Worm (Caenorhabditis elegans) whole organism, mixed stage, embryonic: ENCODE data around the gene nhr-71.
A peak's percentile ranks its signal among the peaks of the same experiment; 100 is the strongest.

ENCODE experiments used
- elt-1 ChIP-seq: sonication (generic microtip); optimal IDR thresholded peaks from 2 replicates; lab custom pipeline; 2017; ENCODE audit warnings: missing genetic modification characterization, mild to moderate bottlenecking, missing compliant biosample characterization, antibody characterized with exemption, moderate library complexity, borderline replicate concordance; ENCODE audit not compliant: insufficient read depth
- flh-1 ChIP-seq: fragments of 200-800 bp; sonication (Bioruptor generic); optimal IDR thresholded peaks from 2 replicates; lab custom pipeline; 2018; ENCODE audit warnings: mild to moderate bottlenecking, missing genetic modification characterization, moderate library complexity, missing compliant biosample characterization
- mep-1 ChIP-seq: fragments of 150-350 bp; optimal IDR thresholded peaks from 2 replicates; lab custom pipeline; 2017; ENCODE audit warnings: missing biosample characterization, missing genetic modification reagents, missing genetic modification characterization, inconsistent platforms
- nhr-28 ChIP-seq: fragments of 150-350 bp; optimal IDR thresholded peaks from 2 replicates; lab custom pipeline; 2014; ENCODE audit warnings: missing biosample characterization, missing genetic modification characterization

DNA sequence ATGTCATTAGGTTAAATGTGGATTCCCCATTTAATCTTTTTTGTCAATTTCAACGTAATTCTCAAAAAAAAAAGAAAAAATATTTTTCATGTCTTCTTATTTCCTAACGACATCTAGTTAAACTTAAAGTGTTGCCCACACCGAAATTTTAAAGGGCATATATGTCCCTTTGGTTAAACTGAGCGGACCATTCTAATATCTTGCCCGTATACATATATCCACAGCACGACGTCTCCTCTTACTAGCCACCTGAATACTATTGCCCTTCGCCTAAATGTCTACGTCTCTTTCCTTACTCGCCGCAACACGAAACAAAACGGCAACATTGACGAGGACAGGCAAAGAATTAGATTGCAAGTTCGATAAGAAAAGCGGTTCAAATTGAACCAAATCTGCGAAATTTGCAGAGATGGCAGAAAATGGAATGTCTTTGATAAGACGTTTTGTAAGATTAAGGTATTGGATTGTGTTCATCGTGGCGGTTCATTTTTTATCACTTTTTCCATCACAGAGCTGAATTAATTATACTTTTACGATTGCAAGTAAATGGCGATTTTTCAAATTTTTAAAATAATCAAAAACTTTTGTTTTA is 46.4 kb upstream of the nhr-71 start:
- TF ChIP-seq flh-1 (GFP tag; lab: Kevin White, UChicago) (no peak), elt-1 (tag; lab: Kevin White, UChicago) (peak; percentile 88), nhr-28 (tag; lab: Kevin White, UChicago) (peak; percentile 89), mep-1 (peak; percentile 96)
